Fruit fly (Drosophila melanogaster) whole organism, embryonic: ENCODE data around the gene CG13896.

Experiments used
- Abd-B ChIP-seq: fragments of 200-800 bp; sonication (Bioruptor generic); optimal IDR thresholded peaks from 2 replicates; lab custom pipeline; 2018; ENCODE audit warnings: missing biosample characterization, mild to moderate bottlenecking, missing genetic modification characterization, moderate library complexity
- Atf-2 ChIP-seq: fragments of 200-800 bp; sonication (Bioruptor generic); optimal IDR thresholded peaks from 2 replicates; lab custom pipeline; 2016; ENCODE audit warnings: missing biosample characterization, missing genetic modification characterization
- Atf3 ChIP-seq: fragments of 200-800 bp; sonication (Bioruptor generic); optimal IDR thresholded peaks from 3 replicates; lab custom pipeline; 2016; ENCODE audit warnings: missing biosample characterization, missing genetic modification characterization
- Bdp1 ChIP-seq: fragments of 200-800 bp; sonication (Bioruptor generic); optimal IDR thresholded peaks from 3 replicates; lab custom pipeline; 2016; ENCODE audit warnings: missing biosample characterization, missing genetic modification characterization
- Bgb ChIP-seq: fragments of 200-800 bp; sonication (Bioruptor generic); IDR thresholded peaks from 2 replicates; pipeline ENCODE4 v1.3.6; 2022; ENCODE audit warnings: missing biosample characterization, missing genetic modification characterization; ENCODE audit not compliant: partially characterized antibody
- CG10267 ChIP-seq: fragments of 200-800 bp; sonication (Bioruptor generic); optimal IDR thresholded peaks from 2 replicates; lab custom pipeline; 2018; ENCODE audit warnings: missing biosample characterization, mild to moderate bottlenecking, missing genetic modification characterization, moderate library complexity
- CG10462 ChIP-seq: fragments of 200-800 bp; sonication (Bioruptor generic); optimal IDR thresholded peaks from 2 replicates; lab custom pipeline; 2016; ENCODE audit warnings: missing biosample characterization, missing genetic modification characterization
- CG10959 ChIP-seq: fragments of 200-800 bp; sonication (Bioruptor generic); IDR thresholded peaks from 2 replicates; pipeline ENCODE4 v1.3.6; 2022; ENCODE audit warnings: missing biosample characterization, missing genetic modification characterization
- CG11456 ChIP-seq: fragments of 200-800 bp; sonication (Bioruptor generic); IDR thresholded peaks from 3 replicates; pipeline ENCODE4 v1.3.6; 2022; ENCODE audit warnings: missing biosample characterization, missing genetic modification characterization
- CG12071 ChIP-seq: fragments of 200-800 bp; sonication (Bioruptor generic); optimal IDR thresholded peaks from 3 replicates; lab custom pipeline; 2018; ENCODE audit warnings: missing biosample characterization, mild to moderate bottlenecking, missing genetic modification characterization
- CG14441 ChIP-seq: fragments of 200-800 bp; sonication (Bioruptor generic); IDR thresholded peaks from 2 replicates; pipeline ENCODE4 v1.3.6; 2022; ENCODE audit warnings: missing biosample characterization, missing genetic modification characterization
- CG1602 ChIP-seq: fragments of 200-800 bp; sonication (Bioruptor generic); optimal IDR thresholded peaks from 3 replicates; lab custom pipeline; 2016; ENCODE audit warnings: missing biosample characterization, missing genetic modification characterization
- CG16813 ChIP-seq: fragments of 200-800 bp; sonication (Bioruptor generic); IDR thresholded peaks from 3 replicates; pipeline ENCODE4 v1.3.6; 2022; ENCODE audit warnings: missing biosample characterization, missing genetic modification characterization; ENCODE audit not compliant: partially characterized antibody
- CG17186 ChIP-seq: fragments of 200-800 bp; sonication (Bioruptor generic); optimal IDR thresholded peaks from 3 replicates; lab custom pipeline; 2017; ENCODE audit warnings: missing biosample characterization, missing genetic modification reagents, missing genetic modification characterization
- CG3065 ChIP-seq: fragments of 200-800 bp; sonication (Bioruptor generic); optimal IDR thresholded peaks from 2 replicates; lab custom pipeline; 2016; ENCODE audit warnings: missing biosample characterization, missing genetic modification characterization
- CG3163 ChIP-seq: fragments of 200-800 bp; sonication (Bioruptor generic); optimal IDR thresholded peaks from 3 replicates; lab custom pipeline; 2016; ENCODE audit warnings: missing biosample characterization, missing genetic modification characterization
- CG3838 ChIP-seq: fragments of 200-800 bp; sonication (Bioruptor generic); optimal IDR thresholded peaks from 3 replicates; lab custom pipeline; 2016; ENCODE audit warnings: missing biosample characterization, missing genetic modification characterization
- CG3995 ChIP-seq: fragments of 200-800 bp; sonication (Bioruptor generic); optimal IDR thresholded peaks from 3 replicates; lab custom pipeline; 2016; ENCODE audit warnings: missing biosample characterization, missing genetic modification characterization
- CG42726 ChIP-seq: fragments of 200-800 bp; sonication (Bioruptor generic); IDR thresholded peaks from 2 replicates; pipeline ENCODE4 v1.3.6; 2022; ENCODE audit warnings: missing biosample characterization, missing genetic modification characterization; ENCODE audit not compliant: partially characterized antibody
- CG4360 ChIP-seq: fragments of 200-800 bp; sonication (Bioruptor generic); IDR thresholded peaks from 2 replicates; pipeline ENCODE4 v1.3.6; 2022; ENCODE audit warnings: missing biosample characterization, missing genetic modification characterization
- CG4854 ChIP-seq: fragments of 200-800 bp; sonication (Bioruptor generic); optimal IDR thresholded peaks from 2 replicates; lab custom pipeline; 2016; ENCODE audit warnings: missing biosample characterization, missing genetic modification characterization, inconsistent platforms
- CG7786 ChIP-seq: fragments of 200-800 bp; sonication (Bioruptor generic); optimal IDR thresholded peaks from 2 replicates; lab custom pipeline; 2016; ENCODE audit warnings: missing biosample characterization, missing genetic modification characterization
- CG8359 ChIP-seq: fragments of 200-800 bp; sonication (Bioruptor generic); optimal IDR thresholded peaks from 2 replicates; lab custom pipeline; 2017; ENCODE audit warnings: missing biosample characterization, mild to moderate bottlenecking, missing genetic modification characterization, borderline replicate concordance
- D19A ChIP-seq: fragments of 200-800 bp; optimal IDR thresholded peaks from 3 replicates; lab custom pipeline; 2019; ENCODE audit warnings: missing biosample characterization, mild to moderate bottlenecking, missing genetic modification characterization, moderate library complexity
- Drgx ChIP-seq: fragments of 200-800 bp; sonication (Bioruptor generic); IDR thresholded peaks from 2 replicates; pipeline ENCODE4 v1.3.6; 2022; ENCODE audit warnings: missing biosample characterization, missing genetic modification characterization
- Fer1 ChIP-seq: fragments of 200-800 bp; sonication (Bioruptor generic); optimal IDR thresholded peaks from 2 replicates; lab custom pipeline; 2017; ENCODE audit warnings: missing biosample characterization, mild to moderate bottlenecking, missing genetic modification characterization
- H2.0 ChIP-seq: fragments of 200-800 bp; sonication (Bioruptor generic); IDR thresholded peaks from 2 replicates; pipeline ENCODE4 v1.3.6; 2022; ENCODE audit warnings: missing biosample characterization, missing genetic modification characterization
- HmgD ChIP-seq: fragments of 200-800 bp; sonication (Bioruptor generic); optimal IDR thresholded peaks from 3 replicates; lab custom pipeline; 2016; ENCODE audit warnings: missing biosample characterization, missing genetic modification characterization
- Hr78 ChIP-seq, 2 experiments: fragments of 200-800 bp in 1 of 2; fragments of >200 bp in 1 of 2; sonication (Bioruptor generic) in 1 of 2; optimal IDR thresholded peaks; 2 replicates each; lab custom pipeline; 2017 to 2019; ENCODE audit warnings: missing biosample characterization in 2 of 2, missing genetic modification characterization in 2 of 2, mild to moderate bottlenecking in 1 of 2, moderate library complexity in 1 of 2
- NC2β ChIP-seq: fragments of 200-800 bp; sonication (Bioruptor generic); optimal IDR thresholded peaks from 2 replicates; lab custom pipeline; 2016; ENCODE audit warnings: missing biosample characterization, missing genetic modification characterization
- NFAT ChIP-seq: fragments of 200-800 bp; sonication (Bioruptor generic); IDR thresholded peaks from 2 replicates; pipeline ENCODE4 v1.3.6; 2022; ENCODE audit warnings: missing biosample characterization, missing genetic modification characterization
- Nf-YB ChIP-seq: fragments of 200-800 bp; sonication (Bioruptor generic); optimal IDR thresholded peaks from 3 replicates; lab custom pipeline; 2019; ENCODE audit warnings: missing biosample characterization, mild to moderate bottlenecking, missing genetic modification characterization, moderate library complexity
- Stat92E ChIP-seq, 3 experiments: fragments of >200 bp in 2 of 3; fragments of 200-800 bp in 1 of 3; sonication (Bioruptor generic) in 1 of 3; optimal IDR thresholded peaks; 2 replicates each; lab custom pipeline; 2017 to 2019; ENCODE audit warnings: missing biosample characterization in 3 of 3, missing genetic modification characterization in 3 of 3, mild to moderate bottlenecking in 1 of 3, moderate library complexity in 1 of 3
- abd-A ChIP-seq: fragments of 200-800 bp; sonication (Bioruptor generic); optimal IDR thresholded peaks from 3 replicates; lab custom pipeline; 2019; ENCODE audit warnings: missing biosample characterization, mild to moderate bottlenecking, missing genetic modification characterization, moderate library complexity
- ase ChIP-seq: fragments of 200-800 bp; sonication (Bioruptor generic); IDR thresholded peaks from 3 replicates; pipeline ENCODE4 v1.3.6; 2022; ENCODE audit warnings: missing biosample characterization, missing genetic modification characterization
- bab2 ChIP-seq: fragments of 200-800 bp; sonication (Bioruptor generic); optimal IDR thresholded peaks from 2 replicates; lab custom pipeline; 2016; ENCODE audit warnings: missing biosample characterization, missing genetic modification characterization
- cad ChIP-seq: fragments of >200 bp; optimal IDR thresholded peaks from 2 replicates; lab custom pipeline; 2017; ENCODE audit warnings: missing biosample characterization, missing genetic modification characterization
- crc ChIP-seq: fragments of 200-800 bp; sonication (Bioruptor generic); optimal IDR thresholded peaks from 2 replicates; lab custom pipeline; 2016; ENCODE audit warnings: missing biosample characterization, missing genetic modification characterization
- ems ChIP-seq: fragments of 200-800 bp; sonication (Bioruptor generic); optimal IDR thresholded peaks from 3 replicates; lab custom pipeline; 2016; ENCODE audit warnings: missing biosample characterization, missing genetic modification characterization
- eyg ChIP-seq: fragments of 200-800 bp; sonication (Bioruptor generic); optimal IDR thresholded peaks from 3 replicates; lab custom pipeline; 2016; ENCODE audit warnings: missing biosample characterization, missing genetic modification characterization
- gcm2 ChIP-seq: fragments of 200-800 bp; sonication (Bioruptor generic); optimal IDR thresholded peaks from 2 replicates; lab custom pipeline; 2016; ENCODE audit warnings: missing biosample characterization, missing genetic modification characterization
- jing ChIP-seq: fragments of 200-800 bp; sonication (Bioruptor generic); optimal IDR thresholded peaks from 2 replicates; lab custom pipeline; 2018; ENCODE audit warnings: missing biosample characterization, mild to moderate bottlenecking, missing genetic modification characterization
- kay ChIP-seq: fragments of 200-800 bp; sonication (Bioruptor generic); optimal IDR thresholded peaks from 2 replicates; lab custom pipeline; 2016; ENCODE audit warnings: missing biosample characterization, missing genetic modification characterization
- odd ChIP-seq: fragments of 200-800 bp; sonication (Bioruptor generic); optimal IDR thresholded peaks from 2 replicates; lab custom pipeline; 2017; ENCODE audit warnings: missing biosample characterization, mild to moderate bottlenecking, missing genetic modification characterization
- pfk ChIP-seq: fragments of 200-800 bp; sonication (Bioruptor generic); optimal IDR thresholded peaks from 2 replicates; lab custom pipeline; 2018; ENCODE audit warnings: missing biosample characterization, mild to moderate bottlenecking, missing genetic modification characterization, moderate library complexity
- pros ChIP-seq: fragments of 200-800 bp; sonication (Bioruptor generic); optimal IDR thresholded peaks from 3 replicates; lab custom pipeline; 2019; ENCODE audit warnings: missing biosample characterization, mild to moderate bottlenecking, missing genetic modification characterization, moderate library complexity
- ro ChIP-seq: fragments of 200-800 bp; sonication (Bioruptor generic); IDR thresholded peaks from 2 replicates; pipeline ENCODE4 v1.3.6; 2022; ENCODE audit warnings: missing biosample characterization, missing genetic modification characterization
- salm ChIP-seq: fragments of 200-800 bp; sonication (Bioruptor generic); optimal IDR thresholded peaks from 2 replicates; lab custom pipeline; 2018; ENCODE audit warnings: missing biosample characterization, mild to moderate bottlenecking, missing genetic modification characterization
- zf30C ChIP-seq: fragments of 200-800 bp; sonication (Bioruptor generic); optimal IDR thresholded peaks from 3 replicates; lab custom pipeline; 2018; ENCODE audit warnings: missing biosample characterization, mild to moderate bottlenecking, missing genetic modification characterization

Gene CG13896

DNA sequence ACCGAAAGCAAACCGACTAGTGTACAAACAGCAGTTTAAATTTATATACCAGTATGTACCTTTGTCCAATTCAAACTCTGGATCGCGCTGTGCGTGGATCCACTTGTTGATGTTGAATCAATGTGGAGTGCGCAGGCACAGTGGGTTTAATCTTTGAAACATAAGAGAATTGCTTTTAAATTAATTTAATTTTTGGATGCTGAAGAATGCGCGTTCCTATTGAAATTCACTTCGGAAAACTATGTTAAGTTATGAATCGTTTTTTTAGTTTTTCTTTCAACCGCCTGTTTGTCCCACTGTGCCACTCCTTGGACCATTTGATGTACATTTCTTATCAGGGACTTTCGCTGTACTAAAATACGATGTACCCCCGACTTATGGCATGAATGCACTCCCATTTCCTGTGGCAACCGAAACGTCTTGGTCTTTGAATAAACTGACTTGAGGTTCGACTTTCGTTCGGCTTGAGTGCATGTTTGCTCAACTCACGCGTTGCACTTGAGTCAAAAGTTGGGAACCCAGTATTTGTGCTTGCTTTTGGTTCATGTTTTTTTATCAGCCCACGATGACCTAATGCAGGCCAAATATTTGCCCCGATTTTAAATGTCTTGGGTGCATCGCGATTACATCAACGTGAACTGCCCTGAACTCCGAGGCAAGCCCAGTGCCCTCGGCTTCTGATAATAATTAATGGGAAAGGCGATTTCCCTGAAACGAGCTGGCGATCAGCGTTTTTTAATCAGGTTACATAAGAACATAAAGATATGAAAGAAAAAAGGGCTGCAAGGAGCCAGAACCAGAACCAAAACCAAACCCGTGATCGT lies 13.1 kb upstream of the CG13896 start (continued):
- TF ChIP-seq CG10462 (GFP tag; lab: Kevin White, UChicago) (peak; percentile 94), pros (peak; percentile 95), CG3065 (GFP tag; lab: Kevin White, UChicago) (peak; percentile 86), gcm2 (peak; percentile 89), Drgx (GFP tag; lab: Robert Waterston, UW) (peak; percentile 93), CG4854 (GFP tag; lab: Kevin White, UChicago) (peak; percentile 92), CG1602 (GFP tag; lab: Kevin White, UChicago) (peak; percentile 95), CG14441 (GFP tag; lab: Robert Waterston, UW) (peak; percentile 87), ems (GFP tag; lab: Kevin White, UChicago) (peak; percentile 92), ro (GFP tag; lab: Robert Waterston, UW) (peak; percentile 83; the same call in 1 of the 2 replicates), CG10959 (GFP tag; lab: Robert Waterston, UW) (peak; percentile 98), zf30C (no peak), Nf-YB (GFP tag; lab: Kevin White, UChicago) (peak; percentile 80), CG3838 (GFP tag; lab: Kevin White, UChicago) (peak; percentile 90), CG8359 (peak; percentile 91), NC2β (GFP tag; lab: Kevin White, UChicago) (peak; percentile 97), Bdp1 (GFP tag; lab: Kevin White, UChicago) (peak; percentile 91), NFAT (GFP tag; lab: Robert Waterston, UW) (peak; percentile 35; the same call in 1 of the 2 replicates), CG11456 (GFP tag; lab: Robert Waterston, UW) (peak; percentile 80), eyg (peak; percentile 85), Fer1 (GFP tag; lab: Kevin White, UChicago) (peak; percentile 58), bab2 (peak; percentile 95), kay (GFP tag; lab: Kevin White, UChicago) (peak; percentile 89), jing (peak; percentile 78), CG12071 (GFP tag; lab: Kevin White, UChicago) (peak; percentile 68), abd-A (tag; lab: Kevin White, UChicago) (no peak), Hr78 (GFP tag; optimal IDR thresholded peaks at IDR 0.05; lab: Kevin White, UChicago) (peak in 1 of 2 experiments; percentile 83), CG7786 (GFP tag; lab: Kevin White, UChicago) (peak; percentile 84), odd (GFP tag; lab: Kevin White, UChicago) (peak; percentile 87), cad (no peak), Atf-2 (GFP tag; lab: Kevin White, UChicago) (peak; percentile 96), CG42726 (GFP tag; lab: Robert Waterston, UW) (no peak), D19A (tag; lab: Kevin White, UChicago) (peak; percentile 93), pfk (GFP tag; lab: Kevin White, UChicago) (peak; percentile 18), Atf3 (GFP tag; lab: Kevin White, UChicago) (peak; percentile 91), CG4360 (GFP tag; lab: Robert Waterston, UW) (peak; percentile 86), crc (GFP tag; lab: Kevin White, UChicago) (peak; percentile 94), CG10267 (tag; lab: Kevin White, UChicago) (peak; percentile 92), Abd-B (GFP tag; lab: Kevin White, UChicago) (peak; percentile 82), salm (tag; lab: Kevin White, UChicago) (peak; percentile 94), CG16813 (GFP tag; lab: Robert Waterston, UW) (no peak), CG3163 (peak; percentile 74), ase (peak; percentile 92), H2.0 (GFP tag; lab: Robert Waterston, UW) (peak; percentile 92), Stat92E (GFP tag; optimal IDR thresholded peaks at IDR 0.05; lab: Kevin White, UChicago) (peak in 1 of 3 experiments; percentile 74), HmgD (peak; percentile 44), CG17186 (peak; percentile 83), Bgb (GFP tag; lab: Robert Waterston, UW) (no peak), CG3995 (no peak)
